Worm (Caenorhabditis elegans) whole organism, mixed stage, embryonic: ENCODE measurements around the gene srh-257.

Source experiments
- bed-3 ChIP-seq: fragments of 200-800 bp; sonication (Bioruptor generic); optimal IDR thresholded peaks from 3 replicates; lab custom pipeline; 2018; ENCODE audit warnings: mild to moderate bottlenecking, missing genetic modification characterization, moderate library complexity, missing compliant biosample characterization
- cnd-1 ChIP-seq: fragments of 200-800 bp; sonication (Bioruptor generic); optimal IDR thresholded peaks from 2 replicates; lab custom pipeline; 2018; ENCODE audit warnings: mild to moderate bottlenecking, missing genetic modification characterization, missing compliant biosample characterization
- elt-1 ChIP-seq: sonication (generic microtip); optimal IDR thresholded peaks from 2 replicates; lab custom pipeline; 2017; ENCODE audit warnings: missing genetic modification characterization, mild to moderate bottlenecking, missing compliant biosample characterization, antibody characterized with exemption, moderate library complexity, borderline replicate concordance; ENCODE audit not compliant: insufficient read depth
- lin-13 ChIP-seq: fragments of 150-350 bp; optimal IDR thresholded peaks from 2 replicates; lab custom pipeline; 2014; ENCODE audit warnings: missing biosample characterization, missing genetic modification characterization
- lsy-2 ChIP-seq: fragments of 150-350 bp; optimal IDR thresholded peaks from 2 replicates; lab custom pipeline; 2014; ENCODE audit warnings: missing biosample characterization, missing genetic modification characterization
- mab-5 ChIP-seq: fragments of 150-350 bp; optimal IDR thresholded peaks from 2 replicates; lab custom pipeline; 2014; ENCODE audit warnings: missing biosample characterization, missing genetic modification characterization
- nhr-12 ChIP-seq: fragments of 150-350 bp; optimal IDR thresholded peaks from 2 replicates; lab custom pipeline; 2014; ENCODE audit warnings: missing biosample characterization, missing genetic modification characterization
- nhr-237 ChIP-seq: fragments of 150-350 bp; optimal IDR thresholded peaks from 2 replicates; lab custom pipeline; 2014; ENCODE audit warnings: missing biosample characterization, missing genetic modification characterization
- nhr-28 ChIP-seq: fragments of 150-350 bp; optimal IDR thresholded peaks from 2 replicates; lab custom pipeline; 2014; ENCODE audit warnings: missing biosample characterization, missing genetic modification characterization
- pha-4 ChIP-seq: fragments of 150-350 bp; optimal IDR thresholded peaks from 2 replicates; lab custom pipeline; 2018; ENCODE audit warnings: missing biosample characterization, missing genetic modification reagents, missing genetic modification characterization
- snpc-4 ChIP-seq: fragments of 150-350 bp; optimal IDR thresholded peaks from 2 replicates; lab custom pipeline; 2014; ENCODE audit warnings: missing biosample characterization, missing genetic modification characterization
- tbx-8 ChIP-seq: fragments of 200-800 bp; sonication (Bioruptor generic); optimal IDR thresholded peaks from 2 replicates; lab custom pipeline; 2018; ENCODE audit warnings: mild to moderate bottlenecking, missing genetic modification characterization, moderate library complexity, missing compliant biosample characterization
- unc-62 ChIP-seq: fragments of 150-350 bp; optimal IDR thresholded peaks from 2 replicates; lab custom pipeline; 2014; ENCODE audit warnings: missing biosample characterization, missing genetic modification reagents, missing genetic modification characterization
- ztf-11 ChIP-seq: fragments of 150-350 bp; optimal IDR thresholded peaks from 2 replicates; lab custom pipeline; 2014; ENCODE audit warnings: missing biosample characterization, missing genetic modification characterization

- TF ChIP-seq pha-4 (tag; lab: Kevin White, UChicago) (no peak), mab-5 (tag; lab: Kevin White, UChicago) (no peak), bed-3 (GFP tag; lab: Kevin White, UChicago) (no peak), lsy-2 (tag; lab: Kevin White, UChicago) (no peak), snpc-4 (tag; lab: Kevin White, UChicago) (no peak), ztf-11 (no peak), elt-1 (tag; lab: Kevin White, UChicago) (no peak), tbx-8 (no peak), nhr-12 (tag; lab: Kevin White, UChicago) (no peak), unc-62 (no peak), cnd-1 (tag; lab: Kevin White, UChicago) (no peak), lin-13 (tag; lab: Kevin White, UChicago) (no peak), nhr-237 (tag; lab: Kevin White, UChicago) (no peak), nhr-28 (tag; lab: Kevin White, UChicago) (no peak)
Measured at ce11 chrV:15432457-15432856, 25.4 kb downstream of the srh-257 start, which contains the start of gene T26H5.8.
